Worm (Caenorhabditis elegans) whole organism, young adult: ENCODE results near the gene F59C12.3.
A peak's percentile ranks its signal among the peaks of the same experiment; 100 is the strongest.

Source experiments
- aptf-2 ChIP-seq: fragments of 200-800 bp; sonication (Bioruptor generic); conservative IDR thresholded peaks from 2 replicates; pipeline ENCODE4 v1.3.6; 2022; ENCODE audit warnings: missing genetic modification reagents, missing genetic modification characterization, missing compliant biosample characterization
- aptf-3 ChIP-seq: fragments of 200-800 bp; sonication (Bioruptor generic); IDR thresholded peaks from 2 replicates; pipeline ENCODE4 v1.3.6; 2022; ENCODE audit warnings: missing genetic modification characterization, missing compliant biosample characterization
- gei-17 ChIP-seq: fragments of 200-800 bp; sonication (Bioruptor generic); optimal IDR thresholded peaks from 2 replicates; lab custom pipeline; 2018; ENCODE audit warnings: mild to moderate bottlenecking, missing genetic modification characterization, missing compliant biosample characterization
- hrde-1 ChIP-seq: sonication (generic microtip); optimal IDR thresholded peaks from 2 replicates; lab custom pipeline; 2016; ENCODE audit warnings: missing genetic modification characterization, mild to moderate bottlenecking, missing compliant biosample characterization, moderate library complexity, missing genotype, missing genetic modification reagents, borderline replicate concordance
- lin-35 ChIP-seq, 3 experiments: fragments of 150-350 bp in 2 of 3; sonication (generic microtip) in 1 of 3; optimal IDR thresholded peaks; 2 replicates each; lab custom pipeline; 2014 to 2018; ENCODE audit warnings: missing biosample characterization in 3 of 3, missing genetic modification characterization in 3 of 3, missing genetic modification reagents in 3 of 3
- unc-62 ChIP-seq: fragments of 150-350 bp; optimal IDR thresholded peaks from 2 replicates; lab custom pipeline; 2014; ENCODE audit warnings: missing biosample characterization, missing genetic modification reagents, missing genetic modification characterization
- ztf-25 ChIP-seq: fragments of 200-800 bp; sonication (Bioruptor generic); IDR thresholded peaks from 2 replicates; pipeline ENCODE4 v1.3.6; 2022; ENCODE audit warnings: missing genetic modification reagents, missing genetic modification characterization, missing compliant biosample characterization

The F59C12.3 gene

DNA sequence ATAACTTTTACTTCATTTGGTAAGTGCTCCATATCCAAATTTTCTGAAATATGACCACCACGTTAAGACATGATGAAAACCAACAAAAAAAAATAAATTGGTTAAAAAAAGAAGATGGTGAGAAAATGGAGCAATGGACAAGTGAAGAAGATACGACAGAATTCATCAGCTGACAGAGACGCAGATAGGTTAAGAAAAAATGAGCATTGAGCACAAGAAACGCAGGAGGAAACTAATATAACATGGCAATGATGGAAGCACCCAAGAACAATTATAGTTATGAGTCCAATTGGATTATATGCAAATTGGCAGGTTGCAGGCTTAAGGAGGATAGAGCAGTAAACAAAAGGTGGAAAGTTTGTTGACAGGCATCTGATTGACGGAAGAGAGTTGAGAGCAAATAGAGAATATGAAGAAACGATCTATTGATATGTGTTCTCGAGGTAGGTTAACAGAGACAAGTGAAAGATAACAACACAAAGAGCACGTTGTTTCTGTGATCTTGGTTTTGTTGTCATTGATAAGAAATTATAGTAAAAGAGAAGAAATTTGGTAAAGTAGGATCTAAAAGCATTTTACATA is 55.4 kb downstream of the F59C12.3 start, which contains the start of gene K08B5.2 (continued):
- no peak for TF ChIP-seq aptf-2
- no peak for TF ChIP-seq gei-17 (GFP tag; lab: Kevin White, UChicago)
- no peak for TF ChIP-seq ztf-25 (GFP tag; lab: Robert Waterston, UW)
- TF ChIP-seq aptf-3 (GFP tag; lab: Robert Waterston, UW) = no peak
- peak; percentile 44 for TF ChIP-seq unc-62
- no peak for TF ChIP-seq lin-35 (GFP tag; optimal IDR thresholded peaks at IDR 0.05; lab: Kevin White, UChicago)
- no peak for TF ChIP-seq hrde-1 (tag; lab: Kevin White, UChicago)
- TF ChIP-seq, all 124 proteins: peak for 15
